Worm (Caenorhabditis elegans) whole organism, L2 larva: ENCODE results near the gene chk-1.
A peak's percentile ranks its signal among the peaks of the same experiment; 100 is the strongest.

Experiments used
- C34F6.9 ChIP-seq: fragments of 150-350 bp; optimal IDR thresholded peaks from 2 replicates; lab custom pipeline; 2014; ENCODE audit warnings: missing biosample characterization, missing genetic modification characterization
- F13H6.1 ChIP-seq: sonication (generic microtip); optimal IDR thresholded peaks from 2 replicates; lab custom pipeline; 2016; ENCODE audit warnings: missing genetic modification characterization, missing compliant biosample characterization
- R02D3.7 ChIP-seq: fragments of 150-350 bp; optimal IDR thresholded peaks from 2 replicates; lab custom pipeline; 2014; ENCODE audit warnings: missing biosample characterization, missing genetic modification characterization
- ZK546.5 ChIP-seq: sonication (generic microtip); optimal IDR thresholded peaks from 2 replicates; lab custom pipeline; 2017; ENCODE audit warnings: missing biosample characterization, missing genetic modification characterization
- alr-1 ChIP-seq: fragments of 150-350 bp; optimal IDR thresholded peaks from 2 replicates; lab custom pipeline; 2014; ENCODE audit warnings: missing biosample characterization, missing genetic modification characterization
- aly-2 ChIP-seq: fragments of 150-350 bp; optimal IDR thresholded peaks from 2 replicates; lab custom pipeline; 2014; ENCODE audit warnings: missing biosample characterization, missing genetic modification characterization
- ama-1 ChIP-seq: fragments of 150-350 bp; optimal IDR thresholded peaks from 2 replicates; lab custom pipeline; 2018; ENCODE audit warnings: inconsistent platforms
- ceh-16 ChIP-seq: fragments of 150-350 bp; optimal IDR thresholded peaks from 2 replicates; lab custom pipeline; 2014; ENCODE audit warnings: missing biosample characterization, missing genetic modification characterization
- crh-2 ChIP-seq: sonication (generic microtip); optimal IDR thresholded peaks from 2 replicates; lab custom pipeline; 2017; ENCODE audit warnings: missing biosample characterization, missing genetic modification characterization
- elt-3 ChIP-seq: sonication (generic microtip); optimal IDR thresholded peaks from 2 replicates; lab custom pipeline; 2017; ENCODE audit warnings: missing biosample characterization, missing genetic modification characterization
- fos-1 ChIP-seq: fragments of 150-350 bp; optimal IDR thresholded peaks from 2 replicates; lab custom pipeline; 2014; ENCODE audit warnings: missing biosample characterization, missing genetic modification characterization
- lin-11 ChIP-seq: fragments of 150-350 bp; sonication (generic microtip); optimal IDR thresholded peaks from 2 replicates; lab custom pipeline; 2014; ENCODE audit warnings: missing biosample characterization, missing genetic modification characterization, inconsistent platforms, mixed read lengths
- lin-13 ChIP-seq: fragments of 150-350 bp; optimal IDR thresholded peaks from 2 replicates; lab custom pipeline; 2014; ENCODE audit warnings: missing biosample characterization, missing genetic modification reagents, missing genetic modification characterization
- lsy-2 ChIP-seq, 2 experiments: fragments of 150-350 bp in 1 of 2; sonication (generic microtip) in 1 of 2; optimal IDR thresholded peaks; 2 replicates each; lab custom pipeline; 2014 to 2017; ENCODE audit warnings: missing biosample characterization in 2 of 2, missing genetic modification characterization in 2 of 2
- mab-5 ChIP-seq: fragments of 150-350 bp; optimal IDR thresholded peaks from 2 replicates; lab custom pipeline; 2014; ENCODE audit warnings: missing biosample characterization, missing genetic modification characterization
- mbf-1 ChIP-seq: sonication (generic microtip); optimal IDR thresholded peaks from 2 replicates; lab custom pipeline; 2017; ENCODE audit warnings: missing biosample characterization, missing genetic modification characterization
- mdl-1 ChIP-seq, 2 experiments: fragments of 150-350 bp in 1 of 2; sonication (generic microtip) in 1 of 2; optimal IDR thresholded peaks; 2 replicates each; lab custom pipeline; 2017; ENCODE audit warnings: missing biosample characterization in 2 of 2, missing genetic modification characterization in 2 of 2
- nhr-11 ChIP-seq: fragments of 150-350 bp; optimal IDR thresholded peaks from 2 replicates; lab custom pipeline; 2014; ENCODE audit warnings: missing biosample characterization, missing genetic modification characterization
- nhr-12 ChIP-seq: fragments of 150-350 bp; optimal IDR thresholded peaks from 2 replicates; lab custom pipeline; 2014; ENCODE audit warnings: missing biosample characterization, missing genetic modification characterization
- nhr-129 ChIP-seq: fragments of 150-350 bp; optimal IDR thresholded peaks from 2 replicates; lab custom pipeline; 2014; ENCODE audit warnings: missing biosample characterization, missing genetic modification characterization
- nhr-21 ChIP-seq: fragments of 150-350 bp; optimal IDR thresholded peaks from 2 replicates; lab custom pipeline; 2014; ENCODE audit warnings: missing biosample characterization, missing genetic modification characterization
- nhr-25 ChIP-seq: fragments of 150-350 bp; sonication (generic microtip); optimal IDR thresholded peaks from 3 replicates; lab custom pipeline; 2014; ENCODE audit warnings: missing biosample characterization, missing genetic modification characterization
- nhr-6 ChIP-seq: fragments of 150-350 bp; optimal IDR thresholded peaks from 2 replicates; lab custom pipeline; 2014; ENCODE audit warnings: missing biosample characterization, missing genetic modification characterization
- nhr-77 ChIP-seq: fragments of 150-350 bp; optimal IDR thresholded peaks from 2 replicates; lab custom pipeline; 2014; ENCODE audit warnings: missing biosample characterization, missing genetic modification characterization
- sma-9 ChIP-seq, 2 experiments: fragments of 150-350 bp in 1 of 2; sonication (generic microtip) in 1 of 2; optimal IDR thresholded peaks; 2 replicates each; lab custom pipeline; 2014 to 2016; ENCODE audit warnings: missing genetic modification characterization in 2 of 2, mild to moderate bottlenecking in 1 of 2, missing biosample characterization in 1 of 2, missing compliant biosample characterization in 1 of 2, missing genetic modification reagents in 1 of 2, moderate library complexity in 1 of 2
- unc-55 ChIP-seq: fragments of 150-350 bp; sonication (generic microtip); optimal IDR thresholded peaks from 3 replicates; lab custom pipeline; 2014; ENCODE audit warnings: missing biosample characterization, missing genetic modification reagents, missing genetic modification characterization
- unc-62 ChIP-seq: fragments of 150-350 bp; optimal IDR thresholded peaks from 2 replicates; lab custom pipeline; 2014; ENCODE audit warnings: missing biosample characterization, missing genetic modification reagents, missing genetic modification characterization
- zag-1 ChIP-seq: fragments of 150-350 bp; optimal IDR thresholded peaks from 2 replicates; lab custom pipeline; 2014; ENCODE audit warnings: missing biosample characterization, missing genetic modification characterization
- ztf-1 ChIP-seq: fragments of 200-800 bp; sonication (Bioruptor generic); conservative IDR thresholded peaks from 2 replicates; pipeline ENCODE4 v1.3.6; 2022; ENCODE audit warnings: missing genetic modification characterization, missing compliant biosample characterization

Gene chk-1

ce11 chrV:3712955-3713354 lies 46.3 kb downstream of the chk-1 start:
- TF ChIP-seq elt-3 (tag; lab: Kevin White, UChicago) (no peak), sma-9 (GFP tag; optimal IDR thresholded peaks at IDR 0.05; lab: Kevin White, UChicago) (no peak), sma-9 (tag; optimal IDR thresholded peaks at IDR 0.05; lab: Kevin White, UChicago) (no peak), ZK546.5 (tag; lab: Kevin White, UChicago) (no peak), nhr-21 (no peak), nhr-25 (tag; lab: Kevin White, UChicago) (no peak), lin-13 (GFP tag; lab: Kevin White, UChicago) (no peak), lsy-2 (tag; optimal IDR thresholded peaks at IDR 0.05; lab: Kevin White, UChicago) (no peak), ceh-16 (tag; lab: Kevin White, UChicago) (no peak), nhr-129 (tag; lab: Kevin White, UChicago) (no peak), alr-1 (no peak), R02D3.7 (tag; lab: Kevin White, UChicago) (no peak), crh-2 (tag; lab: Kevin White, UChicago) (no peak), zag-1 (tag; lab: Kevin White, UChicago) (no peak), aly-2 (tag; lab: Kevin White, UChicago) (no peak), ztf-1 (no peak), C34F6.9 (tag; lab: Kevin White, UChicago) (no peak), fos-1 (no peak), mab-5 (tag; lab: Kevin White, UChicago) (no peak), ama-1 (lab: Kevin White, UChicago) (no peak), nhr-12 (no peak)

- no peak for TF ChIP-seq mbf-1 (tag; lab: Kevin White, UChicago)
- no peak for TF ChIP-seq nhr-6 (tag; lab: Kevin White, UChicago)
- TF ChIP-seq unc-55 (GFP tag; lab: Kevin White, UChicago) = peak; percentile 19
These were observed 47.1 kb downstream of the chk-1 start for ce11 chrV:3712192-3712591.

- TF ChIP-seq unc-62 (GFP tag; lab: Kevin White, UChicago) = no peak
- no peak for TF ChIP-seq nhr-77 (tag; lab: Kevin White, UChicago)
- TF ChIP-seq F13H6.1 (tag; lab: Kevin White, UChicago) = no peak
- no peak for TF ChIP-seq ztf-1
- TF ChIP-seq lin-11 (tag; lab: Kevin White, UChicago) = no peak
- no peak for TF ChIP-seq nhr-11 (tag; lab: Kevin White, UChicago)
- TF ChIP-seq mdl-1 (tag; optimal IDR thresholded peaks at IDR 0.05; lab: Kevin White, UChicago) = no peak
- no peak for TF ChIP-seq ceh-16 (tag; lab: Kevin White, UChicago)
- TF ChIP-seq fos-1 = no peak
- TF ChIP-seq ZK546.5 (tag; lab: Kevin White, UChicago) = no peak
These were observed 47.7 kb downstream of the chk-1 start for ce11 chrV:3711544-3711943.
